Fruit fly (Drosophila melanogaster): ENCODE measurements around the gene CG42264.

dm6 chrX:5754837-5755828 is 21.3 kb downstream of the CG42264 start, which contains the start of the genes lin-52 and CG15771:
- TF ChIP-seq Pif1B (GFP tag; optimal IDR thresholded peaks at IDR 0.05) (peak; percentile 94), CG34367 (tag; optimal IDR thresholded peaks at IDR 0.05) (peak; percentile 92), rn (GFP tag; IDR thresholded peaks at IDR 0.05) (peak; percentile 77), CG4496 (GFP tag; IDR thresholded peaks at IDR 0.05) (peak; percentile 95), CG32121 (GFP tag; IDR thresholded peaks at IDR 0.05) (peak; percentile 97), CG12605 (GFP tag; IDR thresholded peaks at IDR 0.05) (peak; percentile 90), CG10348 (GFP tag; IDR thresholded peaks at IDR 0.05) (peak; percentile 87), CG9948 (tag; optimal IDR thresholded peaks at IDR 0.05) (peak; percentile 94), CG8159 (tag; optimal IDR thresholded peaks at IDR 0.05) (peak; percentile 96), fd96Ca (GFP tag; IDR thresholded peaks at IDR 0.05) (peak; percentile 97), D1 (tag; optimal IDR thresholded peaks at IDR 0.05) (no peak), CG17806 (tag; optimal IDR thresholded peaks at IDR 0.05) (peak; percentile 91)

Measured in whole organism, pupa.